Fruit fly (Drosophila melanogaster): ENCODE data around the gene CG15385.
A peak's percentile ranks its signal among the peaks of the same experiment; 100 is the strongest.

Gene CG15385

dm6 chr2L:2196590-2197474 is 15.5 kb downstream of the CG15385 start (continued):
- TF ChIP-seq CG6689 (GFP tag; IDR thresholded peaks at IDR 0.05): no peak
- no peak for TF ChIP-seq tgo (GFP tag; IDR thresholded peaks at IDR 0.05)
- no peak for TF ChIP-seq pum (GFP tag; optimal IDR thresholded peaks at IDR 0.05)
- TF ChIP-seq CG17802 (tag; optimal IDR thresholded peaks at IDR 0.05): no peak
- TF ChIP-seq dimm (GFP tag; IDR thresholded peaks at IDR 0.05): no peak
- peak; percentile 99 for TF ChIP-seq twi (tag; optimal IDR thresholded peaks at IDR 0.05)
- TF ChIP-seq CG15011 (GFP tag; optimal IDR thresholded peaks at IDR 0.05): peak; percentile 53
- peak; percentile 98 for TF ChIP-seq cg (GFP tag; optimal IDR thresholded peaks at IDR 0.05)
- no peak for TF ChIP-seq hb (GFP tag; IDR thresholded peaks at IDR 0.05; ENCODE audit: partially characterized antibody)
- no peak for TF ChIP-seq bcd (GFP tag; optimal IDR thresholded peaks at IDR 0.05)
- TF ChIP-seq CG12744 (GFP tag; optimal IDR thresholded peaks at IDR 0.05): peak; percentile 47
- TF ChIP-seq dmrt11E (tag; optimal IDR thresholded peaks at IDR 0.05): peak; percentile 67
- TF ChIP-seq vvl (GFP tag; IDR thresholded peaks at IDR 0.05): no peak
- no peak for TF ChIP-seq Neu2 (GFP tag; optimal IDR thresholded peaks at IDR 0.05; ENCODE audit: borderline replicate concordance)
- TF ChIP-seq CG18262 (tag; optimal IDR thresholded peaks at IDR 0.05): peak; percentile 72
- TF ChIP-seq Rx (GFP tag; IDR thresholded peaks at IDR 0.05): no peak
- TF ChIP-seq zf30C (GFP tag; optimal IDR thresholded peaks at IDR 0.05): no peak
- peak; percentile 59 for TF ChIP-seq CG15514 (GFP tag; optimal IDR thresholded peaks at IDR 0.05)
- TF ChIP-seq CG9215 (GFP tag; IDR thresholded peaks at IDR 0.05): no peak
- no peak for TF ChIP-seq ems (GFP tag; optimal IDR thresholded peaks at IDR 0.05)
- peak; percentile 77 for TF ChIP-seq gem (tag; optimal IDR thresholded peaks at IDR 0.05)
- no peak for TF ChIP-seq ro (GFP tag; IDR thresholded peaks at IDR 0.05)
- TF ChIP-seq Awh (GFP tag; IDR thresholded peaks at IDR 0.05): no peak
- TF ChIP-seq toy (GFP tag; IDR thresholded peaks at IDR 0.05): no peak
- no peak for TF ChIP-seq CG9876 (GFP tag; optimal IDR thresholded peaks at IDR 0.05)
- peak; percentile 69 for TF ChIP-seq CG11504 (tag; optimal IDR thresholded peaks at IDR 0.05)
- TF ChIP-seq Trl (optimal IDR thresholded peaks at IDR 0.05): peak in 1 of 2 experiments; percentile 19
- no peak for TF ChIP-seq Trl (GFP tag; optimal IDR thresholded peaks at IDR 0.05)
- TF ChIP-seq CG13894 (tag; optimal IDR thresholded peaks at IDR 0.05): peak; percentile 93
- TF ChIP-seq CG3838 (GFP tag; optimal IDR thresholded peaks at IDR 0.05): peak; percentile 100
- TF ChIP-seq mirr (GFP tag; optimal IDR thresholded peaks at IDR 0.05): peak; percentile 86
- TF ChIP-seq CG4404 (GFP tag; IDR thresholded peaks at IDR 0.05): no peak
- no peak for TF ChIP-seq Aef1 (GFP tag; IDR thresholded peaks at IDR 0.05)
- TF ChIP-seq ci (GFP tag; IDR thresholded peaks at IDR 0.05): no peak
- no peak for TF ChIP-seq CG17328 (GFP tag; IDR thresholded peaks at IDR 0.05)
- TF ChIP-seq CG17912 (GFP tag; optimal IDR thresholded peaks at IDR 0.05): peak; percentile 81
- no peak for TF ChIP-seq row (GFP tag; IDR thresholded peaks at IDR 0.05)
- TF ChIP-seq CG10147 (GFP tag; optimal IDR thresholded peaks at IDR 0.05): peak; percentile 26
- peak; percentile 51 for TF ChIP-seq PHDP (tag; optimal IDR thresholded peaks at IDR 0.05)
- TF ChIP-seq ttk (GFP tag; IDR thresholded peaks at IDR 0.05): no peak
- TF ChIP-seq CG8388 (GFP tag; optimal IDR thresholded peaks at IDR 0.05): no peak
- peak; percentile 43 for TF ChIP-seq CG6272 (GFP tag; IDR thresholded peaks at IDR 0.05)
- TF ChIP-seq Sry-β (GFP tag; optimal IDR thresholded peaks at IDR 0.05): peak; percentile 97
- TF ChIP-seq Dek (tag; optimal IDR thresholded peaks at IDR 0.05): peak; percentile 56
- peak; percentile 24 for TF ChIP-seq tio (GFP tag; optimal IDR thresholded peaks at IDR 0.05)
- TF ChIP-seq D19A (tag; optimal IDR thresholded peaks at IDR 0.05): peak; percentile 61
- TF ChIP-seq nerfin-2 (GFP tag; IDR thresholded peaks at IDR 0.05; ENCODE audit: partially characterized antibody): no peak
- TF ChIP-seq fd102C (GFP tag; optimal IDR thresholded peaks at IDR 0.05): no peak
- TF ChIP-seq Sry-δ (GFP tag; optimal IDR thresholded peaks at IDR 0.05): peak; percentile 7
- TF ChIP-seq CG3065 (GFP tag; optimal IDR thresholded peaks at IDR 0.05): peak; percentile 99
